Worm (Caenorhabditis elegans) whole organism, L3 larva: ENCODE measurements around the gene Y43F8B.25.

ENCODE experiments used
- R02D3.7 ChIP-seq: fragments of 150-350 bp; optimal IDR thresholded peaks from 2 replicates; lab custom pipeline; 2014; ENCODE audit warnings: missing biosample characterization, missing genetic modification characterization
- ZK546.5 ChIP-seq: sonication (generic microtip); optimal IDR thresholded peaks from 2 replicates; lab custom pipeline; 2017; ENCODE audit warnings: missing biosample characterization, missing genetic modification characterization
- ceh-16 ChIP-seq: sonication (generic microtip); optimal IDR thresholded peaks from 2 replicates; lab custom pipeline; 2017; ENCODE audit warnings: missing biosample characterization, missing genetic modification characterization
- ceh-82 ChIP-seq: fragments of 150-350 bp; optimal IDR thresholded peaks from 2 replicates; lab custom pipeline; 2014; ENCODE audit warnings: missing biosample characterization, missing genetic modification characterization
- ceh-9 ChIP-seq: sonication (generic microtip); optimal IDR thresholded peaks from 2 replicates; lab custom pipeline; 2018; ENCODE audit warnings: missing biosample characterization, missing genetic modification characterization
- daf-12 ChIP-seq: fragments of 150-350 bp; optimal IDR thresholded peaks from 2 replicates; lab custom pipeline; 2014; ENCODE audit warnings: missing biosample characterization, missing genetic modification reagents, missing genetic modification characterization
- egl-5 ChIP-seq: fragments of 150-350 bp; optimal IDR thresholded peaks from 2 replicates; lab custom pipeline; 2017; ENCODE audit warnings: missing biosample characterization, missing genetic modification reagents, missing genetic modification characterization, inconsistent platforms
- elt-1 ChIP-seq: fragments of 150-350 bp; optimal IDR thresholded peaks from 2 replicates; lab custom pipeline; 2014; ENCODE audit warnings: missing biosample characterization, missing genetic modification characterization
- elt-3 ChIP-seq, 3 experiments: fragments of 150-350 bp in 1 of 3; sonication (generic microtip) in 2 of 3; optimal IDR thresholded peaks; 2 replicates in 2 of 3; 4 replicates in 1 of 3; lab custom pipeline; 2014 to 2017; ENCODE audit warnings: missing biosample characterization in 3 of 3, missing genetic modification characterization in 3 of 3
- eor-1 ChIP-seq, 2 experiments: fragments of 150-350 bp; optimal IDR thresholded peaks; 2 replicates each; lab custom pipeline; 2014 to 2018; ENCODE audit warnings: missing biosample characterization in 2 of 2, missing genetic modification characterization in 2 of 2
- fkh-2 ChIP-seq: fragments of 150-350 bp; optimal IDR thresholded peaks from 2 replicates; lab custom pipeline; 2014; ENCODE audit warnings: missing biosample characterization, missing genetic modification reagents, missing genetic modification characterization
- fos-1 ChIP-seq: fragments of 150-350 bp; optimal IDR thresholded peaks from 2 replicates; lab custom pipeline; 2014; ENCODE audit warnings: missing biosample characterization, missing genetic modification characterization
- hmg-11 ChIP-seq: sonication (generic microtip); optimal IDR thresholded peaks from 2 replicates; lab custom pipeline; 2016; ENCODE audit warnings: missing genetic modification characterization, missing compliant biosample characterization
- jun-1 ChIP-seq: fragments of 150-350 bp; optimal IDR thresholded peaks from 2 replicates; lab custom pipeline; 2014; ENCODE audit warnings: missing biosample characterization, missing genetic modification reagents, missing genetic modification characterization
- lin-15B ChIP-seq: fragments of 150-350 bp; optimal IDR thresholded peaks from 2 replicates; lab custom pipeline; 2014; ENCODE audit warnings: missing biosample characterization, missing genetic modification characterization
- lin-39 ChIP-seq: fragments of 150-350 bp; optimal IDR thresholded peaks from 2 replicates; lab custom pipeline; 2018; ENCODE audit warnings: missing biosample characterization, missing genetic modification reagents, missing genetic modification characterization
- lsy-12 ChIP-seq: sonication (generic microtip); optimal IDR thresholded peaks from 2 replicates; lab custom pipeline; 2016; ENCODE audit warnings: mild to moderate bottlenecking, missing genetic modification characterization, missing compliant biosample characterization
- mdl-1 ChIP-seq: fragments of 150-350 bp; optimal IDR thresholded peaks from 2 replicates; lab custom pipeline; 2014; ENCODE audit warnings: missing biosample characterization, missing genetic modification characterization
- mml-1 ChIP-seq: fragments of 150-350 bp; sonication (generic microtip); optimal IDR thresholded peaks from 3 replicates; lab custom pipeline; 2014; ENCODE audit warnings: missing biosample characterization, missing genetic modification characterization
- nfya-1 ChIP-seq: sonication (generic microtip); optimal IDR thresholded peaks from 2 replicates; lab custom pipeline; 2017; ENCODE audit warnings: missing genetic modification characterization, mild to moderate bottlenecking, missing compliant biosample characterization, antibody characterized with exemption, moderate library complexity; ENCODE audit not compliant: insufficient read depth
- nhr-11 ChIP-seq: fragments of 150-350 bp; optimal IDR thresholded peaks from 2 replicates; lab custom pipeline; 2014; ENCODE audit warnings: missing biosample characterization, missing genetic modification characterization
- nhr-12 ChIP-seq: fragments of 150-350 bp; optimal IDR thresholded peaks from 2 replicates; lab custom pipeline; 2014; ENCODE audit warnings: missing biosample characterization, missing genetic modification characterization
- nhr-23 ChIP-seq: fragments of 150-350 bp; optimal IDR thresholded peaks from 2 replicates; lab custom pipeline; 2014; ENCODE audit warnings: missing biosample characterization, missing genetic modification reagents, missing genetic modification characterization
- nhr-28 ChIP-seq: fragments of 150-350 bp; optimal IDR thresholded peaks from 2 replicates; lab custom pipeline; 2014; ENCODE audit warnings: missing biosample characterization, missing genetic modification characterization
- nhr-67 ChIP-seq: fragments of 150-350 bp; optimal IDR thresholded peaks from 2 replicates; lab custom pipeline; 2014; ENCODE audit warnings: missing biosample characterization, missing genetic modification characterization
- nhr-76 ChIP-seq: fragments of 150-350 bp; sonication (generic microtip); optimal IDR thresholded peaks from 5 replicates; lab custom pipeline; 2014; ENCODE audit warnings: missing biosample characterization, missing genetic modification characterization
- pha-4 ChIP-seq: fragments of 150-350 bp; optimal IDR thresholded peaks from 2 replicates; lab custom pipeline; 2014; ENCODE audit warnings: missing biosample characterization, missing genetic modification reagents, missing genetic modification characterization
- pqm-1 ChIP-seq: fragments of 150-350 bp; optimal IDR thresholded peaks from 2 replicates; lab custom pipeline; 2017; ENCODE audit warnings: missing biosample characterization, missing genetic modification characterization, inconsistent platforms
- sea-2 ChIP-seq: fragments of 150-350 bp; sonication (generic microtip); optimal IDR thresholded peaks from 4 replicates; lab custom pipeline; 2014; ENCODE audit warnings: missing biosample characterization, missing genetic modification reagents, missing genetic modification characterization
- snpc-4 ChIP-seq: fragments of 150-350 bp; optimal IDR thresholded peaks from 2 replicates; lab custom pipeline; 2014; ENCODE audit warnings: missing biosample characterization, missing genetic modification characterization
- tbx-2 ChIP-seq: sonication (generic microtip); optimal IDR thresholded peaks from 2 replicates; lab custom pipeline; 2016; ENCODE audit warnings: mild to moderate bottlenecking, missing genetic modification characterization, missing compliant biosample characterization
- unc-39 ChIP-seq: sonication (generic microtip); optimal IDR thresholded peaks from 4 replicates; lab custom pipeline; 2017; ENCODE audit warnings: missing biosample characterization, missing genetic modification characterization
- zag-1 ChIP-seq: fragments of 150-350 bp; optimal IDR thresholded peaks from 2 replicates; lab custom pipeline; 2014; ENCODE audit warnings: missing biosample characterization, missing genetic modification characterization
- ztf-11 ChIP-seq: fragments of 150-350 bp; optimal IDR thresholded peaks from 2 replicates; lab custom pipeline; 2014; ENCODE audit warnings: missing biosample characterization, missing genetic modification characterization

The Y43F8B.25 gene

DNA sequence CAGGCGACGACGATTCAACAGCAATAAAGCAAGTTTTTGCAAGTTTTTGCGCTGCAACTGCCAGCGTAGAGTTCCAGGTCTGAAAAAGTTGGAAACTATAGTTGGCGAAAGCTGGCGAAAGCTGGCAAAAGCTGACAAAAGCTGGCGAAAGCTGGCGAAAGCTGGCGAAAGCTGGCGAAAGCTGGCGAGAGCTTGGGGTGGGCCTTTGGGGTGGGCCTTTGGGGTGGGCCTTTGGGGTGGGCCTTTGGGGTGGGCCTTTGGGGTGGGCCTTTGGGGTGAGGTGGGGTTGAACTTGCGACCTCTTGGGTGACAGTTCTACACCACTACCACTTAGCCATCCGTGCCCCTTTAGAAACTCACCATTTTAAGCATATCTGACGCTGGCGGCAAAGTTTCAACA, 32.4 kb downstream of the Y43F8B.25 start:
- TF ChIP-seq nhr-67 (no peak), nhr-11 (tag; lab: Kevin White, UChicago) (no peak), mdl-1 (tag; lab: Kevin White, UChicago) (no peak), nhr-23 (tag; lab: Kevin White, UChicago) (no peak), ceh-16 (no peak), nfya-1 (tag; lab: Kevin White, UChicago) (no peak), ceh-9 (tag; lab: Kevin White, UChicago) (no peak), unc-39 (tag; lab: Kevin White, UChicago) (no peak), jun-1 (tag; lab: Kevin White, UChicago) (no peak), zag-1 (tag; lab: Kevin White, UChicago) (no peak), ztf-11 (tag; lab: Kevin White, UChicago) (no peak), fos-1 (tag; lab: Kevin White, UChicago) (no peak), nhr-12 (tag; lab: Kevin White, UChicago) (no peak), pqm-1 (tag; lab: Kevin White, UChicago) (no peak), ZK546.5 (tag; lab: Kevin White, UChicago) (no peak)

DNA sequence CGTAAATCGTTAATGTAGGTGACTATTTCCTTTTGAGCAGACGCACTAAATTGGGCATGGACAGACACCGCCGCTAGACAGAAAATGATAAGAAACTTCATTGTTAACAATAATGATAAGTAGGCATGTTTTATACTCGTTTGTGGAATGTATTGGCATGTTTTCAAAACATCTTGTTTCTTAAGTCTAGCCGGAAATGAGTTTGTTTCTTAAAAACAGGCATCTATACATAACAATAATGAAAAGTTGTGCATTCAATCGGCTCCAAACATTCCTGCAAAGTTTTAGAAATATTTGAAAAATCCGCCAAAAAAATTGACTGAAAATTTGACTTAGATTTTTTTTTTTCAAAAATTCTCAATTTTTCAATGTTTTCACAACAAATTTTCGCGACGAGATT, 32.9 kb downstream of the Y43F8B.25 start, which contains the start of gene scl-21:
TSS of gene scl-21 (minus strand) at position 101 of the 400 bp plus-strand sequence.
- TF ChIP-seq lin-39 (tag; lab: Kevin White, UChicago) (no peak), jun-1 (tag; lab: Kevin White, UChicago) (no peak), ceh-9 (tag; lab: Kevin White, UChicago) (no peak), nhr-12 (tag; lab: Kevin White, UChicago) (no peak), nhr-28 (tag; lab: Kevin White, UChicago) (no peak), elt-1 (tag; lab: Kevin White, UChicago) (no peak), eor-1 (tag; optimal IDR thresholded peaks at IDR 0.05; lab: Kevin White, UChicago) (no peak), daf-12 (tag; lab: Kevin White, UChicago) (no peak), mml-1 (tag; lab: Kevin White, UChicago) (no peak), egl-5 (tag; lab: Kevin White, UChicago) (no peak), snpc-4 (tag; lab: Kevin White, UChicago) (no peak)

DNA sequence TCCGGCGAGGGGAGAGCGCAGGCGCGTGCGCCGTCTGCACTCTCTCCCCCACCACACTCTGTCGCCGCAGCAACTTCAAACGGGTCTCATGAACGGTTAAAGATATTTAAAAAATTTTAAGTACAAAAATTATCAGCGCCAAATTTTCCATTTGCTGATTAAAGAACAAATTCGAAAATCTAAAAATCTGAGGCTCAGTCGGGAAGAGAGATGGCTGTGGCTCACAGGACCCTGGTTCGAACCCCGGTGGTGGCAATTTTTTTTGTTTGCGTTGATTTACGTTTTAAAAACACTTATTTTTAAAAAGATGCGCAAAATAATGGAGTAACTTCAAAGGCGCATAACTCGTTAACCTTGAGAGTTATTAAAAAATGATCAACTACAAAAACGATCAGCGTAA, 34.4 kb downstream of the Y43F8B.25 start:
- no peak for TF ChIP-seq nhr-23 (tag; lab: Kevin White, UChicago)
- no peak for TF ChIP-seq elt-3 (tag; optimal IDR thresholded peaks at IDR 0.05; lab: Kevin White, UChicago)
- TF ChIP-seq sea-2 = no peak
- no peak for TF ChIP-seq ceh-82 (tag; lab: Kevin White, UChicago)
- no peak for TF ChIP-seq pha-4 (tag; lab: Kevin White, UChicago)
- TF ChIP-seq zag-1 (tag; lab: Kevin White, UChicago) = no peak
- TF ChIP-seq lsy-12 (tag; lab: Kevin White, UChicago) = no peak
- no peak for TF ChIP-seq ceh-16
- TF ChIP-seq daf-12 (tag; lab: Kevin White, UChicago) = no peak
- no peak for TF ChIP-seq ztf-11 (tag; lab: Kevin White, UChicago)
- no peak for TF ChIP-seq snpc-4 (tag; lab: Kevin White, UChicago)
- no peak for TF ChIP-seq lin-15B (tag; lab: Kevin White, UChicago)
- no peak for TF ChIP-seq mml-1 (tag; lab: Kevin White, UChicago)
- no peak for TF ChIP-seq ceh-9 (tag; lab: Kevin White, UChicago)
- TF ChIP-seq R02D3.7 = no peak
- no peak for TF ChIP-seq tbx-2 (tag; lab: Kevin White, UChicago)
- no peak for TF ChIP-seq mdl-1 (tag; lab: Kevin White, UChicago)

DNA sequence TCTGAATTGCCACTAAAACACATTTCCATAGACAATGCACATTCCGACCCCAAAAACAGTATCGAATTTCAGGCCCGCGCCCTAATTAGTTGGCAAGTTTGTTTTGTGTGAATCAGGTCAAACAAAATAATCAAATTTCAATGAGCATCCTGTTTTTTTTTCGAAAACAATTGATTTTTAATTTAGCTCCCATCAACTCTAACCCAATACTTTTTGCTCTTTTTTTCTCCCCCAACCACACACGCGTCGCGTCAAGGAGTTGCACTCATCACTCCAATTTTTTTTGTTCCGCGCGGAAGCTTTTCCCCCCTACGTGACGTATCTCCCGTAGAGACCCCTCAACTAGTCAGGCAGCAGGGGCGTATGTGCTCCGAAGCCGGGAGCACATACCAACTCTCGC, 38.7 kb downstream of the Y43F8B.25 start:
- TF ChIP-seq snpc-4 (tag; lab: Kevin White, UChicago) (no peak), zag-1 (tag; lab: Kevin White, UChicago) (no peak), ZK546.5 (tag; lab: Kevin White, UChicago) (no peak), nhr-28 (tag; lab: Kevin White, UChicago) (no peak), pqm-1 (tag; lab: Kevin White, UChicago) (no peak), fkh-2 (tag; lab: Kevin White, UChicago) (no peak), nhr-76 (tag; lab: Kevin White, UChicago) (no peak), hmg-11 (tag; lab: Kevin White, UChicago) (no peak), sea-2 (no peak), elt-1 (tag; lab: Kevin White, UChicago) (no peak)
